Worm (Caenorhabditis elegans): ENCODE measurements around the gene glb-10.

DNA sequence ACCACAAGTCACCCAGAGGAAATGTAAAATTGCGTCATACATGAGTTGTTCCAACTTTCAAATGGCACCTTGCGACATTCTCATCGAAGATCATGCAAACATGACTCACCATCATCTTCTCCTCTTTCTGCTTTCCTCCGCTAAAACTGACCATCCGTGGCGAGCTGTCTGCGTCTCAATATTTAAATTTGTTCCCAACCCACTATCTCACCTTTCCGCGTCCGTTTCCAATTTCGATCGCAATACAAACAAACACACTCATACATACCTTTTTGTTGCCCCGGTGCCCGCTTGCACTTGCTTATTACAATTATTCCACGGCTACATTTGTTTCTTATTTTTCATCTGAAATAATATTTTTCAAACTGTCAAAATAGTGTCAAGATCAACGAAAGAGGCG, 48.4 kb downstream of the glb-10 start, which contains the start of gene nmgp-1:
- TF ChIP-seq unc-62 (GFP tag; optimal IDR thresholded peaks at IDR 0.05) (no peak), nhr-28 (tag; optimal IDR thresholded peaks at IDR 0.05) (no peak), mep-1 (tag; optimal IDR thresholded peaks at IDR 0.05) (no peak), fkh-4 (tag; optimal IDR thresholded peaks at IDR 0.05; ENCODE audit: borderline replicate concordance) (no peak), swsn-7 (tag; optimal IDR thresholded peaks at IDR 0.05) (no peak), sox-4 (tag; optimal IDR thresholded peaks at IDR 0.05) (no peak), nhr-237 (tag; optimal IDR thresholded peaks at IDR 0.05) (no peak), lsy-2 (tag; optimal IDR thresholded peaks at IDR 0.05) (no peak), pqm-1 (tag; optimal IDR thresholded peaks at IDR 0.05) (no peak), nhr-77 (tag; optimal IDR thresholded peaks at IDR 0.05) (no peak), tbx-2 (tag; optimal IDR thresholded peaks at IDR 0.05) (no peak), lin-39 (tag; optimal IDR thresholded peaks at IDR 0.05) (no peak)
